Worm (Caenorhabditis elegans) whole organism, late embryonic: ENCODE measurements around the gene spig-8.

ENCODE experiments used
- ama-1 ChIP-seq: fragments of 150-350 bp; optimal IDR thresholded peaks from 2 replicates; lab custom pipeline; 2014
- ceh-18 ChIP-seq: sonication (generic microtip); optimal IDR thresholded peaks from 2 replicates; lab custom pipeline; 2016; ENCODE audit warnings: missing genetic modification characterization, missing compliant biosample characterization
- ceh-48 ChIP-seq: sonication (generic microtip); optimal IDR thresholded peaks from 2 replicates; lab custom pipeline; 2016; ENCODE audit warnings: missing genetic modification characterization, inconsistent platforms, missing compliant biosample characterization
- dve-1 ChIP-seq: sonication (generic microtip); optimal IDR thresholded peaks from 2 replicates; lab custom pipeline; 2017; ENCODE audit warnings: antibody characterized with exemption, mild to moderate bottlenecking, missing genetic modification characterization, missing compliant biosample characterization
- ets-4 ChIP-seq: sonication (generic microtip); optimal IDR thresholded peaks from 2 replicates; lab custom pipeline; 2016; ENCODE audit warnings: missing genetic modification characterization, missing compliant biosample characterization
- fkh-10 ChIP-seq: fragments of 150-350 bp; optimal IDR thresholded peaks from 2 replicates; lab custom pipeline; 2014; ENCODE audit warnings: missing biosample characterization, missing genetic modification reagents, missing genetic modification characterization
- madf-2 ChIP-seq: sonication (generic microtip); optimal IDR thresholded peaks from 2 replicates; lab custom pipeline; 2017; ENCODE audit warnings: missing genetic modification characterization, missing compliant biosample characterization
- nhr-11 ChIP-seq: fragments of 150-350 bp; optimal IDR thresholded peaks from 2 replicates; lab custom pipeline; 2014; ENCODE audit warnings: missing biosample characterization, missing genetic modification characterization
- pag-3 ChIP-seq: sonication (generic microtip); optimal IDR thresholded peaks from 2 replicates; lab custom pipeline; 2016; ENCODE audit warnings: missing compliant biosample characterization, missing genetic modification characterization, borderline replicate concordance
- pha-4 ChIP-seq: fragments of 150-350 bp; optimal IDR thresholded peaks from 2 replicates; lab custom pipeline; 2018; ENCODE audit warnings: missing biosample characterization, missing genetic modification reagents, missing genetic modification characterization
- sox-4 ChIP-seq: sonication (generic microtip); optimal IDR thresholded peaks from 2 replicates; lab custom pipeline; 2017; ENCODE audit warnings: mild to moderate bottlenecking, missing genetic modification characterization, inconsistent platforms, missing compliant biosample characterization
- tbx-2 ChIP-seq: sonication (generic microtip); optimal IDR thresholded peaks from 2 replicates; lab custom pipeline; 2016; ENCODE audit warnings: missing genetic modification characterization, missing compliant biosample characterization
- tbx-7 ChIP-seq: sonication (generic microtip); optimal IDR thresholded peaks from 2 replicates; lab custom pipeline; 2016; ENCODE audit warnings: missing genotype, missing genetic modification characterization, missing compliant biosample characterization
- unc-55 ChIP-seq: sonication (generic microtip); optimal IDR thresholded peaks from 2 replicates; lab custom pipeline; 2017; ENCODE audit warnings: missing biosample characterization, missing genetic modification reagents, missing genetic modification characterization

DNA sequence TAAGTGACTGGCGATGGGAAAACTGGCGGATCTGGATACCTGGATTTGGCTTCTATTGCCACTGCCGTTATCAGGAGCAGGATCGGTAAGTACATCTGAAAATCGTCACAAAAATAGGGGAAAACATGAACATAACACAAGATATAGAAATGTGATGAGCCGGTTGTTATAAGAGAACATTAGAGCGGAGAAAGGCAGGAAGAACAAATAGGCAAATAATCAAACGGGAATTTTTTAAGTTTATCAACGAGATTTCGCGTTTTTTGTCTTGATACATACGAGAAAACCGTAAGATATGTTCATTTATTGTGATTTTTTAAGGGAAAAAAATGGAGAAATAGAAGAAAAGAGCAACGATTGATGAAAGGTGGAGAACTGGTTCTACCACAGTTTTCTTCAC, 10.5 kb downstream of the spig-8 start, which contains the start of gene Y57E12AR.1:
- TF ChIP-seq ama-1 (lab: Kevin White, UChicago), result no peak
- TF ChIP-seq fkh-10 (GFP tag; lab: Kevin White, UChicago), result no peak
- TF ChIP-seq ceh-48 (tag; lab: Kevin White, UChicago), result no peak
- no peak for TF ChIP-seq dve-1
- no peak for TF ChIP-seq madf-2 (tag; lab: Kevin White, UChicago)
- TF ChIP-seq unc-55, result no peak
- no peak for TF ChIP-seq ets-4 (tag; lab: Kevin White, UChicago)
- no peak for TF ChIP-seq pag-3 (tag; lab: Kevin White, UChicago)
- TF ChIP-seq pha-4 (tag; lab: Kevin White, UChicago), result no peak
- no peak for TF ChIP-seq ceh-18 (tag; lab: Kevin White, UChicago)
- TF ChIP-seq nhr-11 (tag; lab: Kevin White, UChicago), result no peak
- no peak for TF ChIP-seq tbx-7 (tag; lab: Kevin White, UChicago)
- TF ChIP-seq tbx-2 (tag; lab: Kevin White, UChicago), result no peak
- TF ChIP-seq sox-4 (tag; lab: Kevin White, UChicago), result no peak
